Worm (Caenorhabditis elegans) whole organism, L2 larva: ENCODE measurements around the gene rab-19.

Experiments
- C34F6.9 ChIP-seq: fragments of 150-350 bp; optimal IDR thresholded peaks from 2 replicates; lab custom pipeline; 2014; ENCODE audit warnings: missing biosample characterization, missing genetic modification characterization
- F13H6.1 ChIP-seq: sonication (generic microtip); optimal IDR thresholded peaks from 2 replicates; lab custom pipeline; 2016; ENCODE audit warnings: missing genetic modification characterization, missing compliant biosample characterization
- Y55F3AM.14 ChIP-seq: fragments of 200-800 bp; sonication (Bioruptor generic); optimal IDR thresholded peaks from 2 replicates; lab custom pipeline; 2018; ENCODE audit warnings: mild to moderate bottlenecking, missing genetic modification characterization, missing compliant biosample characterization
- alr-1 ChIP-seq: fragments of 150-350 bp; optimal IDR thresholded peaks from 2 replicates; lab custom pipeline; 2014; ENCODE audit warnings: missing biosample characterization, missing genetic modification characterization
- blmp-1 ChIP-seq: sonication (generic microtip); optimal IDR thresholded peaks from 2 replicates; lab custom pipeline; 2017; ENCODE audit warnings: missing genetic modification characterization, mild to moderate bottlenecking, missing compliant biosample characterization, antibody characterized with exemption, moderate library complexity; ENCODE audit not compliant: insufficient read depth
- ceh-16 ChIP-seq: fragments of 150-350 bp; optimal IDR thresholded peaks from 2 replicates; lab custom pipeline; 2014; ENCODE audit warnings: missing biosample characterization, missing genetic modification characterization
- crh-2 ChIP-seq: sonication (generic microtip); optimal IDR thresholded peaks from 2 replicates; lab custom pipeline; 2017; ENCODE audit warnings: missing biosample characterization, missing genetic modification characterization
- dmd-4 ChIP-seq: sonication (generic microtip); optimal IDR thresholded peaks from 2 replicates; lab custom pipeline; 2017; ENCODE audit warnings: missing biosample characterization, missing genetic modification characterization
- egl-27 ChIP-seq: sonication (generic microtip); optimal IDR thresholded peaks from 3 replicates; lab custom pipeline; 2017; ENCODE audit warnings: missing biosample characterization, missing genetic modification reagents, missing genetic modification characterization
- elt-1 ChIP-seq: fragments of 150-350 bp; optimal IDR thresholded peaks from 2 replicates; lab custom pipeline; 2014; ENCODE audit warnings: missing biosample characterization, missing genetic modification characterization
- fos-1 ChIP-seq: fragments of 150-350 bp; optimal IDR thresholded peaks from 2 replicates; lab custom pipeline; 2014; ENCODE audit warnings: missing biosample characterization, missing genetic modification characterization
- gmeb-1 ChIP-seq: fragments of 150-350 bp; optimal IDR thresholded peaks from 2 replicates; lab custom pipeline; 2014; ENCODE audit warnings: missing biosample characterization, missing genetic modification characterization
- lin-11 ChIP-seq: fragments of 150-350 bp; sonication (generic microtip); optimal IDR thresholded peaks from 2 replicates; lab custom pipeline; 2014; ENCODE audit warnings: missing biosample characterization, missing genetic modification characterization, inconsistent platforms, mixed read lengths
- lin-13 ChIP-seq: fragments of 150-350 bp; optimal IDR thresholded peaks from 2 replicates; lab custom pipeline; 2014; ENCODE audit warnings: missing biosample characterization, missing genetic modification reagents, missing genetic modification characterization
- lsy-2 ChIP-seq, 2 experiments: fragments of 150-350 bp in 1 of 2; sonication (generic microtip) in 1 of 2; optimal IDR thresholded peaks; 2 replicates each; lab custom pipeline; 2014 to 2017; ENCODE audit warnings: missing biosample characterization in 2 of 2, missing genetic modification characterization in 2 of 2
- mab-5 ChIP-seq: fragments of 150-350 bp; optimal IDR thresholded peaks from 2 replicates; lab custom pipeline; 2014; ENCODE audit warnings: missing biosample characterization, missing genetic modification characterization
- mbf-1 ChIP-seq: sonication (generic microtip); optimal IDR thresholded peaks from 2 replicates; lab custom pipeline; 2017; ENCODE audit warnings: missing biosample characterization, missing genetic modification characterization
- nhr-12 ChIP-seq: fragments of 150-350 bp; optimal IDR thresholded peaks from 2 replicates; lab custom pipeline; 2014; ENCODE audit warnings: missing biosample characterization, missing genetic modification characterization
- nhr-129 ChIP-seq: fragments of 150-350 bp; optimal IDR thresholded peaks from 2 replicates; lab custom pipeline; 2014; ENCODE audit warnings: missing biosample characterization, missing genetic modification characterization
- nhr-21 ChIP-seq: fragments of 150-350 bp; optimal IDR thresholded peaks from 2 replicates; lab custom pipeline; 2014; ENCODE audit warnings: missing biosample characterization, missing genetic modification characterization
- nhr-237 ChIP-seq: fragments of 150-350 bp; optimal IDR thresholded peaks from 2 replicates; lab custom pipeline; 2014; ENCODE audit warnings: missing biosample characterization, missing genetic modification characterization
- nhr-25 ChIP-seq: fragments of 150-350 bp; sonication (generic microtip); optimal IDR thresholded peaks from 3 replicates; lab custom pipeline; 2014; ENCODE audit warnings: missing biosample characterization, missing genetic modification characterization
- nhr-6 ChIP-seq: fragments of 150-350 bp; optimal IDR thresholded peaks from 2 replicates; lab custom pipeline; 2014; ENCODE audit warnings: missing biosample characterization, missing genetic modification characterization
- sem-4 ChIP-seq: fragments of 150-350 bp; optimal IDR thresholded peaks from 2 replicates; lab custom pipeline; 2014; ENCODE audit warnings: missing biosample characterization, missing genetic modification reagents, missing genetic modification characterization
- skn-1 ChIP-seq: sonication (generic microtip); optimal IDR thresholded peaks from 2 replicates; lab custom pipeline; 2017; ENCODE audit warnings: missing biosample characterization, missing genetic modification characterization
- sma-3 ChIP-seq: sonication (generic microtip); optimal IDR thresholded peaks from 2 replicates; lab custom pipeline; 2016; ENCODE audit warnings: missing genetic modification reagents, missing genetic modification characterization, missing compliant biosample characterization
- sma-9 ChIP-seq, 2 experiments: fragments of 150-350 bp in 1 of 2; sonication (generic microtip) in 1 of 2; optimal IDR thresholded peaks; 2 replicates each; lab custom pipeline; 2014 to 2016; ENCODE audit warnings: missing genetic modification characterization in 2 of 2, mild to moderate bottlenecking in 1 of 2, missing biosample characterization in 1 of 2, missing compliant biosample characterization in 1 of 2, missing genetic modification reagents in 1 of 2, moderate library complexity in 1 of 2
- snpc-4 ChIP-seq: fragments of 150-350 bp; optimal IDR thresholded peaks from 2 replicates; lab custom pipeline; 2014; ENCODE audit warnings: missing biosample characterization, missing genetic modification characterization
- unc-39 ChIP-seq: fragments of 150-350 bp; optimal IDR thresholded peaks from 2 replicates; lab custom pipeline; 2014; ENCODE audit warnings: missing biosample characterization, missing genetic modification characterization
- unc-55 ChIP-seq: fragments of 150-350 bp; sonication (generic microtip); optimal IDR thresholded peaks from 3 replicates; lab custom pipeline; 2014; ENCODE audit warnings: missing biosample characterization, missing genetic modification reagents, missing genetic modification characterization
- unc-62 ChIP-seq: fragments of 150-350 bp; optimal IDR thresholded peaks from 2 replicates; lab custom pipeline; 2014; ENCODE audit warnings: missing biosample characterization, missing genetic modification reagents, missing genetic modification characterization
- zag-1 ChIP-seq: fragments of 150-350 bp; optimal IDR thresholded peaks from 2 replicates; lab custom pipeline; 2014; ENCODE audit warnings: missing biosample characterization, missing genetic modification characterization
- ztf-1 ChIP-seq: fragments of 200-800 bp; sonication (Bioruptor generic); conservative IDR thresholded peaks from 2 replicates; pipeline ENCODE4 v1.3.6; 2022; ENCODE audit warnings: missing genetic modification characterization, missing compliant biosample characterization
- ztf-11 ChIP-seq: sonication (generic microtip); optimal IDR thresholded peaks from 2 replicates; lab custom pipeline; 2017; ENCODE audit warnings: missing biosample characterization, missing genetic modification characterization
- ztf-4 ChIP-seq: fragments of 150-350 bp; optimal IDR thresholded peaks from 2 replicates; lab custom pipeline; 2014; ENCODE audit warnings: missing biosample characterization, missing genetic modification characterization

The rab-19 gene

DNA sequence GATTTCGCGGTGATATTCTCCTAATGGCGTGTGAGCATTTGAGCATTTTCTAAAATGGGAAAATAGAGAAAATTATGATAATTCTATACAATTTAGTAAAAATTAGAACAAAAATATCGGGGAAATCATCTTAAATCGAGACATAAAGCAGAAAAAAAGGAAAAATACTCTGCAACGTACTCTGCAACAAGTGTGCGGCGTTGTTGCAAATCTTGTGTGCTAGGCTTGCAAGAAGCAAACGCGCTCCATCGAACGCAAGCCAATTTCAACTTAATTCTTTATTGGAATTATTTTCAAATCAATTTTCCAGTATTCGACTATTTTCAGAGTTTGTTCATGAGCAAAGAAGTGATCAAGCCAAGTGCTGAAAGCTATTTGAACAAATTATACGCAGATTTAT lies 1.9 kb upstream of the rab-19 start, which contains the start of the genes Y62E10A.20, Y62E10A.23 and mdt-9:
Gene Y62E10A.20, minus strand, starts transcription at position 49 of the 400 bp plus-strand sequence.
Gene Y62E10A.23, plus strand, starts transcription at position 282 of the 400 bp plus-strand sequence.
Gene mdt-9, plus strand, starts transcription at position 338 of the 400 bp plus-strand sequence.
- peak; percentile 36 for TF ChIP-seq alr-1 (tag; lab: Kevin White, UChicago)
- peak; percentile 51 for TF ChIP-seq nhr-6 (tag; lab: Kevin White, UChicago)
- TF ChIP-seq gmeb-1 (tag; lab: Kevin White, UChicago): peak; percentile 79
- TF ChIP-seq ztf-1 (GFP tag; lab: Robert Waterston, UW): no peak
- peak; percentile 50 for TF ChIP-seq egl-27 (tag; lab: Kevin White, UChicago)
- TF ChIP-seq nhr-129: peak; percentile 98
- no peak for TF ChIP-seq unc-39 (tag; lab: Kevin White, UChicago)
- TF ChIP-seq C34F6.9 (tag; lab: Kevin White, UChicago): peak; percentile 80
- TF ChIP-seq fos-1: peak; percentile 32
- peak; percentile 95 for TF ChIP-seq unc-55 (GFP tag; lab: Kevin White, UChicago)
- peak; percentile 56 for TF ChIP-seq ztf-4 (tag; lab: Kevin White, UChicago)
- TF ChIP-seq unc-62 (GFP tag; lab: Kevin White, UChicago): no peak
- TF ChIP-seq lin-11 (tag; lab: Kevin White, UChicago): peak; percentile 73
- TF ChIP-seq nhr-237: no peak
- TF ChIP-seq nhr-21 (tag; lab: Kevin White, UChicago): peak; percentile 58
- peak; percentile 78 for TF ChIP-seq lin-13
- TF ChIP-seq snpc-4: peak; percentile 78
- TF ChIP-seq lsy-2 (tag; optimal IDR thresholded peaks at IDR 0.05; lab: Kevin White, UChicago): peak; percentile 45 to 86
- no peak for TF ChIP-seq elt-1 (tag; lab: Kevin White, UChicago)
- TF ChIP-seq sma-3 (GFP tag; lab: Kevin White, UChicago): peak; percentile 58
- TF ChIP-seq nhr-25 (tag; lab: Kevin White, UChicago): peak; percentile 76
- peak; percentile 71 for TF ChIP-seq sma-9 (GFP tag; optimal IDR thresholded peaks at IDR 0.05; lab: Kevin White, UChicago)
- no peak for TF ChIP-seq sma-9 (tag; optimal IDR thresholded peaks at IDR 0.05; lab: Kevin White, UChicago)
- TF ChIP-seq crh-2 (tag; lab: Kevin White, UChicago): peak; percentile 86
- no peak for TF ChIP-seq Y55F3AM.14
- no peak for TF ChIP-seq ztf-11 (tag; lab: Kevin White, UChicago)
- TF ChIP-seq F13H6.1 (tag; lab: Kevin White, UChicago): peak; percentile 51
- TF ChIP-seq mab-5 (tag; lab: Kevin White, UChicago): peak; percentile 67
- TF ChIP-seq sem-4: peak; percentile 68

DNA sequence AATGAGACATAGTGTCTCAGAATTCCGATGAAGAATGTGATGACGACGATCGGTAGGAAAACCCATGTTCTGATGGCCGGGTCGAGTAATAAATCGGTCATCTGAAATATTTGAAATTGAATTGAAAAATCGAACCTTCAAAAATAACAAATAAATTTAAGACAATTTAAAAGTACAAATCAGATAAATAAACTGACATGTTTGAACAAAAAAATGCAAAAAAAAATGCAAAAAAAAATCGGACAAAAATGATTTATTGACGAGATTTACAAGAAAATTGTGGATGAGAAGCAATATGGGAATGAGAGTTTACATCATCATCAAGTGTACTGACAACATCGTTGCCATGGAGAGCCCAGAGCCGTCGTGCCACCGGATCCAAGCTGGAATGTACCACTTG lies 2.4 kb downstream of the rab-19 start, which contains the start of gene emc-3:
Gene emc-3, minus strand, starts transcription at position 101 of the 400 bp plus-strand sequence.
- TF ChIP-seq lin-13 (no peak), unc-55 (GFP tag; lab: Kevin White, UChicago) (no peak), nhr-12 (no peak), nhr-25 (tag; lab: Kevin White, UChicago) (no peak), sem-4 (no peak), nhr-237 (no peak), zag-1 (tag; lab: Kevin White, UChicago) (no peak), blmp-1 (tag; lab: Kevin White, UChicago) (no peak), F13H6.1 (tag; lab: Kevin White, UChicago) (no peak), crh-2 (tag; lab: Kevin White, UChicago) (no peak), skn-1 (tag; lab: Kevin White, UChicago) (no peak), ceh-16 (no peak), sma-9 (GFP tag; optimal IDR thresholded peaks at IDR 0.05; lab: Kevin White, UChicago) (no peak), sma-9 (tag; optimal IDR thresholded peaks at IDR 0.05; lab: Kevin White, UChicago) (no peak)

DNA sequence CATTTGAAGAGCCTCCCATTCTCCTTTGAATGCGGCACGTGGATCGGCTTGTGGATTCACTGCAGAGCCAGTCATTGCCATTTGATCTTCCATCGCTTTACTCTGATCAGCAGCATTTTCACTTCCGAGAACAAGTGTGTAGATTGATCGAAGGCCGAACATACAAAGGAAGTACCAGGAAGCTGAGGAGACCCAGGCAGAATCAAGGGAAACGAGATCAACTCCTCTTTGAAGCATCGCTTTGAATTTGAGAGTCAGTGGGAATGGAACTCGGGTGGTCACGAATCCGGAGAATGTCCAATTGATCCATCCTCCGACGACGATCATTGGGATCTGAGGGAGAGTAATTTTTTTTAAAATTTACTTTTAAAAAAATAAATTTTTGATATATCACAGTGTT lies 3.7 kb downstream of the rab-19 start:
- TF ChIP-seq mbf-1 (tag; lab: Kevin White, UChicago): no peak

DNA sequence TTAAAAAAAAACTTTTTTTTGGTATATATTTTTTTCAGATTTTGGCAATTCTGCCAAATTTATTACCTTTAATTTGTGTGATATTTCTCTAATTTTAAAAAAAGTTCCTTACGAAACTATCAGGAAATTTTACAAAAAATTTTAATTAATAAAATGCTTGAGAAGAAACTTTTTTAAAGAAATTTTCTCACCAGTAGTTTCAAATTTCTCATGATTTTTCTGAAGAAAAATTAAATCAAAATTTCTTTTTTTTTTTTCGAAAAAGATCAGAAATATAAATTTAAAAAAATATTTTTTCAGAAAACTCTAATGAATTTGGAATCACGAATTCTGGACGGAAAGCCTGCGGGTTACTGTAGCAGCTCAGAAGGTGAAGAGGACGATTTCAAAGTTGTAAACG lies 6.5 kb downstream of the rab-19 start, which contains the start of gene mau-8:
Gene mau-8, plus strand, starts transcription at position 301 of the 400 bp plus-strand sequence.
- TF ChIP-seq F13H6.1 (tag; lab: Kevin White, UChicago) (no peak), dmd-4 (no peak)
